Worm (Caenorhabditis elegans) whole organism, L1 larva: ENCODE data around the gene R07B1.8.

ENCODE experiments used
- C16A3.4 ChIP-seq: fragments of 150-350 bp; optimal IDR thresholded peaks from 2 replicates; lab custom pipeline; 2014; ENCODE audit warnings: missing biosample characterization, missing genetic modification characterization
- C34B4.2 ChIP-seq: sonication (generic microtip); optimal IDR thresholded peaks from 2 replicates; lab custom pipeline; 2017; ENCODE audit warnings: mild to moderate bottlenecking, missing genetic modification characterization, missing compliant biosample characterization
- F16B12.6 ChIP-seq: fragments of 150-350 bp; optimal IDR thresholded peaks from 2 replicates; lab custom pipeline; 2014; ENCODE audit warnings: missing biosample characterization, missing genetic modification characterization
- Y116A8C.19 ChIP-seq: sonication (generic microtip); optimal IDR thresholded peaks from 2 replicates; lab custom pipeline; 2016; ENCODE audit warnings: missing compliant biosample characterization, missing genetic modification characterization, borderline replicate concordance
- aly-2 ChIP-seq: fragments of 150-350 bp; optimal IDR thresholded peaks from 2 replicates; lab custom pipeline; 2014; ENCODE audit warnings: missing biosample characterization, missing genetic modification characterization
- ama-1 ChIP-seq: fragments of 150-350 bp; optimal IDR thresholded peaks from 2 replicates; lab custom pipeline; 2014
- ceh-63 ChIP-seq: fragments of 200-800 bp; sonication (Bioruptor generic); optimal IDR thresholded peaks from 2 replicates; lab custom pipeline; 2018; ENCODE audit warnings: mild to moderate bottlenecking, missing genetic modification characterization, missing compliant biosample characterization
- ceh-82 ChIP-seq, 3 experiments: fragments of 150-350 bp in 1 of 3; sonication (generic microtip) in 2 of 3; optimal IDR thresholded peaks; 2 replicates each; lab custom pipeline; 2014 to 2017; ENCODE audit warnings: missing biosample characterization in 3 of 3, missing genetic modification characterization in 3 of 3
- ceh-88 ChIP-seq: fragments of 200-800 bp; sonication (Bioruptor generic); IDR thresholded peaks from 2 replicates; pipeline ENCODE4 v1.3.6; 2022; ENCODE audit warnings: missing genetic modification characterization, missing compliant biosample characterization
- ceh-90 ChIP-seq: sonication (generic microtip); optimal IDR thresholded peaks from 2 replicates; lab custom pipeline; 2016; ENCODE audit warnings: missing genetic modification characterization, missing compliant biosample characterization
- efl-1 ChIP-seq, 4 experiments: fragments of 150-350 bp; optimal IDR thresholded peaks in 3 of 4; peaks in 1 of 4; 1 replicate in 1 of 4; 2 replicates in 3 of 4; lab custom pipeline; 2014; ENCODE audit warnings: missing biosample characterization in 2 of 4, missing genetic modification characterization in 2 of 4, missing genetic modification reagents in 2 of 4
- egl-13 ChIP-seq: sonication (generic microtip); optimal IDR thresholded peaks from 2 replicates; lab custom pipeline; 2016; ENCODE audit warnings: missing genotype, missing genetic modification reagents, missing genetic modification characterization, missing compliant biosample characterization
- elt-2 ChIP-seq: sonication (generic microtip); optimal IDR thresholded peaks from 2 replicates; lab custom pipeline; 2016; ENCODE audit warnings: missing genetic modification characterization, mild to moderate bottlenecking, inconsistent platforms, missing compliant biosample characterization, missing genetic modification reagents
- elt-3 ChIP-seq, 6 experiments: fragments of 150-350 bp in 1 of 6; sonication (generic microtip); optimal IDR thresholded peaks; 2 replicates each; lab custom pipeline; 2017 to 2018; ENCODE audit warnings: missing biosample characterization in 6 of 6, missing genetic modification characterization in 6 of 6, inconsistent platforms in 1 of 6
- fos-1 ChIP-seq: fragments of 150-350 bp; optimal IDR thresholded peaks from 2 replicates; lab custom pipeline; 2014; ENCODE audit warnings: missing biosample characterization, missing genetic modification characterization
- grh-1 ChIP-seq: fragments of 200-800 bp; sonication (Bioruptor generic); IDR thresholded peaks from 2 replicates; pipeline ENCODE4 v1.3.6; 2022; ENCODE audit warnings: missing genetic modification reagents, missing genetic modification characterization, missing compliant biosample characterization
- hlh-17 ChIP-seq: fragments of 200-800 bp; sonication (Bioruptor generic); optimal IDR thresholded peaks from 2 replicates; lab custom pipeline; 2018; ENCODE audit warnings: missing genetic modification characterization, mild to moderate bottlenecking, missing compliant biosample characterization, moderate library complexity, borderline replicate concordance
- hlh-4 ChIP-seq: sonication (generic microtip); optimal IDR thresholded peaks from 2 replicates; lab custom pipeline; 2016; ENCODE audit warnings: mild to moderate bottlenecking, missing genetic modification characterization, missing compliant biosample characterization
- hpl-2 ChIP-seq: fragments of 150-350 bp; optimal IDR thresholded peaks from 2 replicates; lab custom pipeline; 2014; ENCODE audit warnings: missing biosample characterization, missing genetic modification reagents, missing genetic modification characterization
- jun-1 ChIP-seq: fragments of 150-350 bp; optimal IDR thresholded peaks from 2 replicates; lab custom pipeline; 2014; ENCODE audit warnings: missing biosample characterization, missing genetic modification reagents, missing genetic modification characterization
- lir-3 ChIP-seq: sonication (generic microtip); optimal IDR thresholded peaks from 2 replicates; lab custom pipeline; 2016; ENCODE audit warnings: mild to moderate bottlenecking, missing genetic modification characterization, moderate library complexity, missing compliant biosample characterization; ENCODE audit not compliant: poor library complexity
- lsy-2 ChIP-seq, 2 experiments: fragments of 150-350 bp; optimal IDR thresholded peaks; 2 replicates each; lab custom pipeline; 2014; ENCODE audit warnings: missing biosample characterization in 2 of 2, missing genetic modification characterization in 2 of 2
- mab-9 ChIP-seq: fragments of 200-800 bp; sonication (Bioruptor generic); IDR thresholded peaks from 2 replicates; pipeline ENCODE4 v1.3.6; 2022; ENCODE audit warnings: missing genetic modification reagents, missing genetic modification characterization, missing compliant biosample characterization
- mdl-1 ChIP-seq, 2 experiments: fragments of 150-350 bp; optimal IDR thresholded peaks; 2 replicates each; lab custom pipeline; 2014 to 2017; ENCODE audit warnings: missing biosample characterization in 2 of 2, missing genetic modification characterization in 2 of 2, inconsistent platforms in 1 of 2
- mef-2 ChIP-seq: fragments of 150-350 bp; optimal IDR thresholded peaks from 2 replicates; lab custom pipeline; 2014; ENCODE audit warnings: missing biosample characterization, missing genetic modification characterization
- mep-1 ChIP-seq: fragments of 150-350 bp; optimal IDR thresholded peaks from 2 replicates; lab custom pipeline; 2014; ENCODE audit warnings: missing biosample characterization, missing genetic modification characterization
- nhr-12 ChIP-seq: sonication (generic microtip); optimal IDR thresholded peaks from 2 replicates; lab custom pipeline; 2017; ENCODE audit warnings: missing biosample characterization, missing genetic modification characterization
- nhr-20 ChIP-seq: sonication (generic microtip); optimal IDR thresholded peaks from 2 replicates; lab custom pipeline; 2016; ENCODE audit warnings: mild to moderate bottlenecking, missing genetic modification characterization, missing compliant biosample characterization
- nhr-47 ChIP-seq: sonication (generic microtip); optimal IDR thresholded peaks from 2 replicates; lab custom pipeline; 2016; ENCODE audit warnings: mild to moderate bottlenecking, missing genetic modification characterization, moderate library complexity, missing compliant biosample characterization
- nhr-77 ChIP-seq: fragments of 150-350 bp; optimal IDR thresholded peaks from 2 replicates; lab custom pipeline; 2014; ENCODE audit warnings: missing biosample characterization, missing genetic modification characterization
- nhr-84 ChIP-seq: sonication (generic microtip); optimal IDR thresholded peaks from 2 replicates; lab custom pipeline; 2017; ENCODE audit warnings: missing biosample characterization, missing genetic modification characterization
- nhr-85 ChIP-seq: sonication (generic microtip); peaks from one replicate; lab custom pipeline; 2016; ENCODE audit warnings: missing genetic modification characterization, inconsistent platforms, missing compliant biosample characterization
- pax-3 ChIP-seq: fragments of 200-800 bp; sonication (Bioruptor generic); optimal IDR thresholded peaks from 2 replicates; lab custom pipeline; 2018; ENCODE audit warnings: mild to moderate bottlenecking, missing genetic modification characterization, moderate library complexity, missing compliant biosample characterization
- pqm-1 ChIP-seq: sonication (generic microtip); optimal IDR thresholded peaks from 3 replicates; lab custom pipeline; 2017; ENCODE audit warnings: missing biosample characterization, missing genetic modification characterization
- rnt-1 ChIP-seq: sonication (generic microtip); optimal IDR thresholded peaks from 2 replicates; lab custom pipeline; 2016; ENCODE audit warnings: mild to moderate bottlenecking, missing genetic modification characterization, moderate library complexity, missing compliant biosample characterization
- skn-1 ChIP-seq: fragments of 150-350 bp; optimal IDR thresholded peaks from 2 replicates; lab custom pipeline; 2014; ENCODE audit warnings: missing biosample characterization, missing genetic modification characterization
- sox-4 ChIP-seq: sonication (generic microtip); optimal IDR thresholded peaks from 2 replicates; lab custom pipeline; 2016; ENCODE audit warnings: missing genetic modification characterization, missing compliant biosample characterization
- sptf-1 ChIP-seq: fragments of 150-350 bp; optimal IDR thresholded peaks from 2 replicates; lab custom pipeline; 2014; ENCODE audit warnings: missing biosample characterization, missing genetic modification characterization
- sup-37 ChIP-seq: fragments of 200-800 bp; sonication (Bioruptor generic); optimal IDR thresholded peaks from 2 replicates; lab custom pipeline; 2018; ENCODE audit warnings: mild to moderate bottlenecking, missing genetic modification characterization, missing compliant biosample characterization
- swsn-7 ChIP-seq: sonication (generic microtip); optimal IDR thresholded peaks from 2 replicates; lab custom pipeline; 2016; ENCODE audit warnings: missing genetic modification characterization, missing compliant biosample characterization
- unc-30 ChIP-seq: sonication (generic microtip); optimal IDR thresholded peaks from 2 replicates; lab custom pipeline; 2017; ENCODE audit warnings: missing biosample characterization, missing genetic modification characterization
- unc-98 ChIP-seq: fragments of 200-800 bp; sonication (Bioruptor generic); IDR thresholded peaks from 2 replicates; pipeline ENCODE4 v1.3.6; 2022; ENCODE audit warnings: missing genetic modification characterization, missing compliant biosample characterization
- vab-15 ChIP-seq: sonication (generic microtip); optimal IDR thresholded peaks from 2 replicates; lab custom pipeline; 2017; ENCODE audit warnings: missing genotype, mild to moderate bottlenecking, missing genetic modification characterization, missing compliant biosample characterization
- xbp-1 ChIP-seq: sonication (generic microtip); optimal IDR thresholded peaks from 2 replicates; lab custom pipeline; 2016; ENCODE audit warnings: missing genetic modification characterization, missing compliant biosample characterization
- zip-4 ChIP-seq: fragments of 200-800 bp; sonication (Bioruptor generic); optimal IDR thresholded peaks from 2 replicates; lab custom pipeline; 2018; ENCODE audit warnings: mild to moderate bottlenecking, missing genetic modification characterization, moderate library complexity, missing compliant biosample characterization

Gene R07B1.8

ce11 chrX:9822606-9823264 lies 49.7 kb downstream of the R07B1.8 start (continued):
- no peak for TF ChIP-seq elt-3 (tag; optimal IDR thresholded peaks at IDR 0.05; lab: Kevin White, UChicago)
- TF ChIP-seq vab-15 (tag; lab: Kevin White, UChicago): no peak
- TF ChIP-seq nhr-47 (tag; lab: Kevin White, UChicago): peak; percentile 29
- no peak for TF ChIP-seq hlh-17 (GFP tag; lab: Kevin White, UChicago)
- TF ChIP-seq efl-1 (optimal IDR thresholded peaks at IDR 0.05; lab: Kevin White, UChicago): peak in 1 of 2 experiments; percentile 51
- TF ChIP-seq efl-1 (GFP tag; optimal IDR thresholded peaks at IDR 0.05 in 1 of 2; lab: Kevin White, UChicago): peak in 1 of 2 experiments; percentile 47
- no peak for TF ChIP-seq ceh-63 (GFP tag; lab: Kevin White, UChicago)
- TF ChIP-seq pax-3 (tag; lab: Kevin White, UChicago): no peak
- TF ChIP-seq egl-13: no peak
- TF ChIP-seq unc-98: no peak
- TF ChIP-seq nhr-12 (tag; lab: Kevin White, UChicago): no peak
- TF ChIP-seq aly-2 (tag; lab: Kevin White, UChicago): no peak
- TF ChIP-seq zip-4 (GFP tag; lab: Kevin White, UChicago): no peak
- TF ChIP-seq hlh-4: no peak
- no peak for TF ChIP-seq sptf-1 (tag; lab: Kevin White, UChicago)
- no peak for TF ChIP-seq nhr-77 (tag; lab: Kevin White, UChicago)
- TF ChIP-seq C34B4.2 (tag; lab: Kevin White, UChicago): no peak
- TF ChIP-seq sox-4: no peak
- TF ChIP-seq F16B12.6 (tag; lab: Kevin White, UChicago): no peak
- peak; percentile 27 to 67 for TF ChIP-seq lsy-2 (tag; optimal IDR thresholded peaks at IDR 0.05; lab: Kevin White, UChicago)
- no peak for TF ChIP-seq mdl-1 (tag; optimal IDR thresholded peaks at IDR 0.05; lab: Kevin White, UChicago)
- TF ChIP-seq ceh-82 (tag; optimal IDR thresholded peaks at IDR 0.05; lab: Kevin White, UChicago): peak in 1 of 3 experiments; percentile 3
- no peak for TF ChIP-seq Y116A8C.19 (tag; lab: Kevin White, UChicago)
- TF ChIP-seq hpl-2 (GFP tag; lab: Kevin White, UChicago): no peak
- peak; percentile 50 for TF ChIP-seq swsn-7 (tag; lab: Kevin White, UChicago)
- peak; percentile 55 for TF ChIP-seq lir-3 (tag; lab: Kevin White, UChicago)
- peak; percentile 45 for TF ChIP-seq nhr-85 (tag; lab: Kevin White, UChicago)
- peak; percentile 54 for TF ChIP-seq xbp-1
- peak; percentile 60 for TF ChIP-seq rnt-1 (tag; lab: Kevin White, UChicago)
- no peak for TF ChIP-seq ceh-90 (tag; lab: Kevin White, UChicago)
- no peak for TF ChIP-seq sup-37 (GFP tag; lab: Kevin White, UChicago)
- TF ChIP-seq ceh-88 (GFP tag; lab: Robert Waterston, UW): no peak
- peak; percentile 64 for TF ChIP-seq nhr-20
- peak; percentile 31 for TF ChIP-seq C16A3.4 (tag; lab: Kevin White, UChicago)
- peak; percentile 36 for TF ChIP-seq elt-2 (tag; lab: Kevin White, UChicago)
- no peak for TF ChIP-seq ama-1 (lab: Kevin White, UChicago)
- peak; percentile 62 for TF ChIP-seq mep-1 (tag; lab: Kevin White, UChicago)
- no peak for TF ChIP-seq unc-30 (tag; lab: Kevin White, UChicago)
- no peak for TF ChIP-seq grh-1 (GFP tag; lab: Robert Waterston, UW)
- peak; percentile 71 for TF ChIP-seq jun-1 (tag; lab: Kevin White, UChicago)
- TF ChIP-seq fos-1 (tag; lab: Kevin White, UChicago): no peak
- no peak for TF ChIP-seq nhr-84 (tag; lab: Kevin White, UChicago)
- TF ChIP-seq mef-2: no peak
- TF ChIP-seq skn-1: peak; percentile 90
- no peak for TF ChIP-seq pqm-1 (tag; lab: Kevin White, UChicago)
- no peak for TF ChIP-seq mab-9 (GFP tag; lab: Robert Waterston, UW)
